Fruit fly (Drosophila melanogaster) whole organism, wandering third instar larva: Measurements from ENCODE around the gene Notum.
A peak's percentile ranks its signal among the peaks of the same experiment; 100 is the strongest.

ENCODE experiments used
- Abd-B ChIP-seq: fragments of >200 bp; optimal IDR thresholded peaks from 2 replicates; lab custom pipeline; 2017; ENCODE audit warnings: missing biosample characterization, missing genetic modification characterization
- CG32264 ChIP-seq: fragments of 200-800 bp; sonication (Bioruptor generic); optimal IDR thresholded peaks from 2 replicates; lab custom pipeline; 2016; ENCODE audit warnings: missing biosample characterization, missing genetic modification characterization
- CG9705 ChIP-seq: fragments of 200-800 bp; sonication (Bioruptor generic); optimal IDR thresholded peaks from 2 replicates; lab custom pipeline; 2018; ENCODE audit warnings: missing biosample characterization, mild to moderate bottlenecking, missing genetic modification characterization
- CrebA ChIP-seq: fragments of 200-800 bp; sonication (Bioruptor generic); optimal IDR thresholded peaks from 2 replicates; lab custom pipeline; 2016; ENCODE audit warnings: missing biosample characterization, mild to moderate bottlenecking, missing genetic modification characterization, borderline replicate concordance
- Dfd ChIP-seq: fragments of >200 bp; optimal IDR thresholded peaks from 2 replicates; lab custom pipeline; 2017; ENCODE audit warnings: missing biosample characterization, missing genetic modification characterization
- Dif ChIP-seq: fragments of 200-275, 200-300 bp; sonication (Bioruptor generic); optimal IDR thresholded peaks from 2 replicates; lab custom pipeline; 2018; ENCODE audit warnings: missing biosample characterization, missing genetic modification characterization; ENCODE audit not compliant: partially characterized antibody
- GATAd ChIP-seq: sonication (Bioruptor generic); optimal IDR thresholded peaks from 2 replicates; lab custom pipeline; 2016; ENCODE audit warnings: missing biosample characterization, missing genetic modification characterization
- HLH106 ChIP-seq: fragments of 200-800 bp; optimal IDR thresholded peaks from 3 replicates; lab custom pipeline; 2019; ENCODE audit warnings: missing biosample characterization, mild to moderate bottlenecking, missing genetic modification characterization, moderate library complexity
- Hnf4 ChIP-seq: fragments of 200-800 bp; sonication (Bioruptor generic); optimal IDR thresholded peaks from 2 replicates; lab custom pipeline; 2016; ENCODE audit warnings: missing biosample characterization, mild to moderate bottlenecking, missing genetic modification characterization
- Hr78 ChIP-seq: fragments of >200 bp; optimal IDR thresholded peaks from 2 replicates; lab custom pipeline; 2017; ENCODE audit warnings: missing biosample characterization, missing genetic modification characterization
- Hr83 ChIP-seq: fragments of 200-300 bp; sonication (Bioruptor generic); optimal IDR thresholded peaks from 2 replicates; lab custom pipeline; 2016; ENCODE audit warnings: missing biosample characterization, mild to moderate bottlenecking, missing genetic modification characterization, moderate library complexity; ENCODE audit not compliant: poor library complexity, severe bottlenecking
- Jra ChIP-seq: sonication (Bioruptor generic); optimal IDR thresholded peaks from 2 replicates; lab custom pipeline; 2016; ENCODE audit warnings: missing biosample characterization, missing genetic modification characterization
- Mio ChIP-seq: sonication (Bioruptor generic); optimal IDR thresholded peaks from 2 replicates; lab custom pipeline; 2016; ENCODE audit warnings: missing biosample characterization, missing genetic modification characterization
- Myc ChIP-seq: fragments of >200 bp; optimal IDR thresholded peaks from 2 replicates; lab custom pipeline; 2017
- N ChIP-seq: fragments of >200 bp; optimal IDR thresholded peaks from 2 replicates; lab custom pipeline; 2018; ENCODE audit warnings: missing biosample characterization, missing external identifiers, missing genetic modification characterization
- OdsH ChIP-seq: fragments of 200-800 bp; sonication (Bioruptor generic); optimal IDR thresholded peaks from 2 replicates; lab custom pipeline; 2016; ENCODE audit warnings: missing biosample characterization, mild to moderate bottlenecking, missing genetic modification characterization
- Rel ChIP-seq, 2 experiments: fragments of 200-800 bp; sonication (Bioruptor generic) in 1 of 2; optimal IDR thresholded peaks; 2 replicates in 1 of 2; 3 replicates in 1 of 2; lab custom pipeline; 2016 to 2019; ENCODE audit warnings: mild to moderate bottlenecking in 2 of 2, missing biosample characterization in 2 of 2, missing genetic modification characterization in 2 of 2, moderate library complexity in 1 of 2
- Sp1 ChIP-seq: fragments of 200-800 bp; sonication (Bioruptor generic); optimal IDR thresholded peaks from 3 replicates; lab custom pipeline; 2019; ENCODE audit warnings: missing biosample characterization, mild to moderate bottlenecking, missing genetic modification characterization, moderate library complexity
- Vsx2 ChIP-seq: fragments of 200-300, 225-300 bp; sonication (Bioruptor generic); optimal IDR thresholded peaks from 2 replicates; lab custom pipeline; 2018; ENCODE audit warnings: missing biosample characterization, missing genetic modification characterization; ENCODE audit not compliant: partially characterized antibody
- br ChIP-seq: fragments of 200-800 bp; sonication (Bioruptor generic); optimal IDR thresholded peaks from 2 replicates; lab custom pipeline; 2016; ENCODE audit warnings: missing biosample characterization, missing genetic modification characterization
- brk ChIP-seq: fragments of 200-800 bp; sonication (Bioruptor generic); optimal IDR thresholded peaks from 2 replicates; lab custom pipeline; 2016; ENCODE audit warnings: missing biosample characterization, mild to moderate bottlenecking, missing genetic modification characterization
- dl ChIP-seq, 2 experiments: fragments of 175-275, 200-275 bp in 1 of 2; fragments of 200-275 bp in 1 of 2; sonication (Bioruptor generic); optimal IDR thresholded peaks; lab custom pipeline; 2018; ENCODE audit warnings: mild to moderate bottlenecking in 2 of 2, missing biosample characterization in 2 of 2, missing genetic modification characterization in 2 of 2, moderate library complexity in 2 of 2; ENCODE audit not compliant: partially characterized antibody in 2 of 2, insufficient read depth in 1 of 2
- dmrt93B ChIP-seq: fragments of 200-800 bp; sonication (Bioruptor generic); optimal IDR thresholded peaks from 2 replicates; lab custom pipeline; 2018; ENCODE audit warnings: missing biosample characterization, mild to moderate bottlenecking, missing genetic modification characterization
- dsf ChIP-seq: sonication (Bioruptor generic); optimal IDR thresholded peaks from 2 replicates; lab custom pipeline; 2016; ENCODE audit warnings: missing biosample characterization, missing genetic modification characterization, borderline replicate concordance
- ey ChIP-seq: fragments of 200-800 bp; sonication (Bioruptor generic); optimal IDR thresholded peaks from 2 replicates; lab custom pipeline; 2016; ENCODE audit warnings: missing biosample characterization, missing genetic modification characterization
- foxo ChIP-seq, 2 experiments: fragments of 200-800 bp; sonication (Bioruptor generic); optimal IDR thresholded peaks; 2 replicates in 1 of 2; 3 replicates in 1 of 2; lab custom pipeline; 2016 to 2017; ENCODE audit warnings: missing biosample characterization in 2 of 2, missing genetic modification characterization in 2 of 2
- fru ChIP-seq: fragments of 200-800 bp; sonication (Bioruptor generic); optimal IDR thresholded peaks from 3 replicates; lab custom pipeline; 2016; ENCODE audit warnings: missing biosample characterization, mild to moderate bottlenecking, missing genetic modification characterization
- h ChIP-seq: fragments of 200-800 bp; sonication (Bioruptor generic); optimal IDR thresholded peaks from 3 replicates; lab custom pipeline; 2016; ENCODE audit warnings: missing biosample characterization, mild to moderate bottlenecking, missing genetic modification characterization
- jim ChIP-seq: fragments of 175-275, 200-325 bp; sonication (Bioruptor generic); optimal IDR thresholded peaks from 2 replicates; lab custom pipeline; 2016; ENCODE audit warnings: missing biosample characterization, mild to moderate bottlenecking, missing genetic modification characterization
- lola ChIP-seq: fragments of >200 bp; optimal IDR thresholded peaks from 2 replicates; lab custom pipeline; 2017; ENCODE audit warnings: missing biosample characterization, missing genetic modification characterization
- pan ChIP-seq: fragments of >200 bp; optimal IDR thresholded peaks from 2 replicates; lab custom pipeline; 2017
- psq ChIP-seq: fragments of 200-800 bp; sonication (Bioruptor generic); optimal IDR thresholded peaks from 3 replicates; lab custom pipeline; 2017; ENCODE audit warnings: missing biosample characterization, mild to moderate bottlenecking, missing genetic modification characterization, moderate library complexity
- rgr ChIP-seq: fragments of 200-800 bp; sonication (Bioruptor generic); optimal IDR thresholded peaks from 3 replicates; lab custom pipeline; 2016; ENCODE audit warnings: missing biosample characterization, mild to moderate bottlenecking, missing genetic modification characterization
- sage ChIP-seq: fragments of 200-800 bp; sonication (Bioruptor generic); optimal IDR thresholded peaks from 2 replicates; lab custom pipeline; 2016; ENCODE audit warnings: missing biosample characterization, mild to moderate bottlenecking, missing genetic modification characterization
- sv ChIP-seq: fragments of 200-800 bp; sonication (Bioruptor generic); optimal IDR thresholded peaks from 3 replicates; lab custom pipeline; 2016; ENCODE audit warnings: missing biosample characterization, missing genetic modification characterization
- tai ChIP-seq: sonication (Bioruptor generic); optimal IDR thresholded peaks from 2 replicates; lab custom pipeline; 2016; ENCODE audit warnings: missing biosample characterization, missing genetic modification characterization
- usp ChIP-seq: fragments of >200 bp; optimal IDR thresholded peaks from 2 replicates; lab custom pipeline; 2017; ENCODE audit warnings: missing biosample characterization, missing genetic modification characterization
- woc ChIP-seq: sonication (Bioruptor generic); optimal IDR thresholded peaks from 2 replicates; lab custom pipeline; 2016; ENCODE audit warnings: missing biosample characterization, mild to moderate bottlenecking, missing genetic modification characterization

The Notum gene

DNA sequence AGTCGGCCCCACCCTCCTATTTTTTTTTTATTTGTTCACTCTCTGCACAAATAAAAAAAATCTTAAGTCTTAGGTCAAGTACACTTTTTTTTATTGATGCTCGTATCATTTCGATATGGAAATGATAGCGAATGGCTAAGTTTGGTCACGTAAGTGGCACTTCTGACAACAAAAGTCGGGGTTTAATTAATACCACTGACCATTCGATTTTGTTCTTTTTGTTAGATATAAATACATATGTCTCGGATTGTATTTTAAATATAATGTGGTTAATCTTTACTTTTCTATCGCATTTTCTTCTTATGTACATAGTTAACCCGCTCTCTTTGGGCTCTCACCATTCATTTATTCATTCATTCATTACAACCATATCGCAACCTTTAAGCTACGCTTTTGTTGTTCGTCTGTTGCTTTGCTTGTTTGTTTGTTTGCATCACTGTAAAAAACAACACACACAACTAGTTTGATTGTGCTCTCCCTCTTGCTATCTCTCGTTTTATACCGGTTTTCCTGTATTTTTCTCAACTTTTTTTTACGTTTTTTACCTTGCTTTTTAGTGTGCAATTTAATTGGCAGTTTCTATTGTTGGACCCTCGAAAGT is 21.1 kb upstream of the Notum start:
- TF ChIP-seq dl (GFP tag; optimal IDR thresholded peaks at IDR 0.05; lab: Kevin White, UChicago; ENCODE audit: insufficient read depth in 1 of 2, partially characterized antibody in 2 of 2) (no peak), CrebA (peak; percentile 11), pan (lab: Kevin White, UChicago) (no peak), fru (GFP tag; lab: Kevin White, UChicago) (peak; percentile 34), psq (peak; percentile 12)

- TF ChIP-seq ey (GFP tag; lab: Kevin White, UChicago): peak; percentile 57
- no peak for TF ChIP-seq tai (GFP tag; lab: Kevin White, UChicago)
- no peak for TF ChIP-seq lola
- TF ChIP-seq br: peak; percentile 5
- peak; percentile 59 for TF ChIP-seq Hnf4 (GFP tag; lab: Kevin White, UChicago)
- peak; percentile 52 for TF ChIP-seq h (GFP tag; lab: Kevin White, UChicago)
- TF ChIP-seq Hr83 (GFP tag; lab: Kevin White, UChicago): peak; percentile 28
- no peak for TF ChIP-seq Abd-B (GFP tag; lab: Kevin White, UChicago)
- TF ChIP-seq Vsx2 (GFP tag; lab: Kevin White, UChicago): no peak
- no peak for TF ChIP-seq pan (lab: Kevin White, UChicago)
- TF ChIP-seq sage (GFP tag; lab: Kevin White, UChicago): peak; percentile 10
- no peak for TF ChIP-seq Mio
- TF ChIP-seq fru (GFP tag; lab: Kevin White, UChicago): peak; percentile 45
- no peak for TF ChIP-seq N
- no peak for TF ChIP-seq GATAd
- peak; percentile 61 for TF ChIP-seq woc (GFP tag; lab: Kevin White, UChicago)
- peak; percentile 33 for TF ChIP-seq dsf
- TF ChIP-seq dmrt93B (GFP tag; lab: Kevin White, UChicago): peak; percentile 4
- peak; percentile 38 for TF ChIP-seq rgr (GFP tag; lab: Kevin White, UChicago)
- TF ChIP-seq HLH106 (tag; lab: Kevin White, UChicago): peak; percentile 74
- TF ChIP-seq psq: peak; percentile 97
- no peak for TF ChIP-seq Dfd (GFP tag; lab: Kevin White, UChicago)
- no peak for TF ChIP-seq brk (GFP tag; lab: Kevin White, UChicago)
- peak; percentile 39 to 63 for TF ChIP-seq foxo (GFP tag; optimal IDR thresholded peaks at IDR 0.05; lab: Kevin White, UChicago)
- TF ChIP-seq Jra (GFP tag; lab: Kevin White, UChicago): peak; percentile 31
- TF ChIP-seq CrebA: no peak
- TF ChIP-seq dl (GFP tag; optimal IDR thresholded peaks at IDR 0.05; lab: Kevin White, UChicago; ENCODE audit: insufficient read depth in 1 of 2, partially characterized antibody in 2 of 2): no peak
- TF ChIP-seq CG9705: peak; percentile 10
- TF ChIP-seq OdsH: peak; percentile 51
- no peak for TF ChIP-seq Hr78 (GFP tag; lab: Kevin White, UChicago)
- TF ChIP-seq jim (GFP tag; lab: Kevin White, UChicago): no peak
- TF ChIP-seq Dif (GFP tag; lab: Kevin White, UChicago): no peak
- TF ChIP-seq Sp1 (GFP tag; lab: Kevin White, UChicago): peak; percentile 69
- TF ChIP-seq Myc (lab: Kevin White, UChicago): peak; percentile 93
- no peak for TF ChIP-seq CG32264 (GFP tag; lab: Kevin White, UChicago)
- TF ChIP-seq Rel (GFP tag; optimal IDR thresholded peaks at IDR 0.05; lab: Kevin White, UChicago): peak; percentile 25
- TF ChIP-seq Rel (tag; optimal IDR thresholded peaks at IDR 0.05; lab: Kevin White, UChicago): peak; percentile 88
- TF ChIP-seq usp (GFP tag; lab: Kevin White, UChicago): no peak
- peak; percentile 37 for TF ChIP-seq sv (GFP tag; lab: Kevin White, UChicago)
Measured at dm6 chr3L:16004401-16005237, 18.7 kb upstream of the Notum start, which contains the start of the genes hzg and mRpS31. Gene hzg (minus strand): TSS chr3L:16004736. Gene mRpS31 (plus strand): TSS chr3L:16005193.
